Fruit fly (Drosophila melanogaster): ENCODE data around the gene Socs16D.
A peak's percentile ranks its signal among the peaks of the same experiment; 100 is the strongest.

Socs16D gene

dm6 chrX:17821466-17821865, 5.9 kb downstream of the Socs16D start (continued):
- TF ChIP-seq Nf-YB (GFP tag; optimal IDR thresholded peaks at IDR 0.05) (peak; percentile 66), insv (GFP tag; optimal IDR thresholded peaks at IDR 0.05) (peak in 1 of 2 experiments; percentile 34), CG31441 (GFP tag; IDR thresholded peaks at IDR 0.05) (peak; percentile 34; the same call in 1 of the 2 replicates), abd-A (tag; optimal IDR thresholded peaks at IDR 0.05) (peak; percentile 28), HmgZ (tag; optimal IDR thresholded peaks at IDR 0.05) (peak; percentile 16), klu (GFP tag; IDR thresholded peaks at IDR 0.05) (peak; percentile 38; the same call in 1 of the 2 replicates)

dm6 chrX:17820252-17820651, 7.1 kb downstream of the Socs16D start:
- TF ChIP-seq CG5245 (GFP tag; optimal IDR thresholded peaks at IDR 0.05) (peak; percentile 27), CG5180 (GFP tag; optimal IDR thresholded peaks at IDR 0.05) (no peak), Tbp (GFP tag; optimal IDR thresholded peaks at IDR 0.05) (no peak), Chrac-16 (GFP tag; optimal IDR thresholded peaks at IDR 0.05) (peak; percentile 27), insv (GFP tag; optimal IDR thresholded peaks at IDR 0.05) (peak in 1 of 2 experiments; percentile 59), Hr3 (GFP tag; optimal IDR thresholded peaks at IDR 0.05) (peak; percentile 19), Hand (GFP tag; optimal IDR thresholded peaks at IDR 0.05) (no peak), CG30403 (GFP tag; optimal IDR thresholded peaks at IDR 0.05) (peak; percentile 42), CG8359 (GFP tag; optimal IDR thresholded peaks at IDR 0.05; ENCODE audit: borderline replicate concordance) (no peak), CG17912 (GFP tag; optimal IDR thresholded peaks at IDR 0.05) (peak; percentile 21), CG7963 (GFP tag; IDR thresholded peaks at IDR 0.05; ENCODE audit: partially characterized antibody) (no peak), Trl (optimal IDR thresholded peaks at IDR 0.05) (no peak), Trl (GFP tag; optimal IDR thresholded peaks at IDR 0.05) (no peak), bigmax (GFP tag; optimal IDR thresholded peaks at IDR 0.05) (no peak), lbe (GFP tag; optimal IDR thresholded peaks at IDR 0.05) (no peak), CG11456 (GFP tag; IDR thresholded peaks at IDR 0.05) (peak; percentile 80; the same call in 2 of the 3 replicates), CG15514 (GFP tag; optimal IDR thresholded peaks at IDR 0.05) (peak; percentile 11), CG12155 (GFP tag; optimal IDR thresholded peaks at IDR 0.05) (no peak), danr (GFP tag; IDR thresholded peaks at IDR 0.05) (no peak), CG3065 (GFP tag; optimal IDR thresholded peaks at IDR 0.05) (no peak), MBD-R2 (GFP tag; IDR thresholded peaks at IDR 0.05) (peak; percentile 19; the same call in 1 of the 2 replicates), CG17359 (tag; optimal IDR thresholded peaks at IDR 0.05) (peak; percentile 24), CG15601 (tag; optimal IDR thresholded peaks at IDR 0.05) (peak; percentile 49), CG7839 (tag; optimal IDR thresholded peaks at IDR 0.05) (peak; percentile 47), D19A (tag; optimal IDR thresholded peaks at IDR 0.05) (no peak), CG33213 (GFP tag; optimal IDR thresholded peaks at IDR 0.05) (peak; percentile 10), salm (tag; optimal IDR thresholded peaks at IDR 0.05) (no peak), her (GFP tag; optimal IDR thresholded peaks at IDR 0.05) (no peak), mam (GFP tag; optimal IDR thresholded peaks at IDR 0.05) (peak; percentile 16), CG10654 (GFP tag; optimal IDR thresholded peaks at IDR 0.05) (no peak), CG4424 (GFP tag; optimal IDR thresholded peaks at IDR 0.05) (no peak), CG14710 (tag; optimal IDR thresholded peaks at IDR 0.05) (peak; percentile 4), CG8290 (GFP tag; optimal IDR thresholded peaks at IDR 0.05) (peak; percentile 2), CG8290 (tag; optimal IDR thresholded peaks at IDR 0.05) (peak in 1 of 2 experiments; percentile 79), bcd (GFP tag; optimal IDR thresholded peaks at IDR 0.05) (peak; percentile 14), gce (GFP tag; IDR thresholded peaks at IDR 0.05) (no peak), gcm2 (GFP tag; optimal IDR thresholded peaks at IDR 0.05) (no peak), CG14860 (GFP tag; IDR thresholded peaks at IDR 0.05; ENCODE audit: partially characterized antibody) (no peak), ttk (GFP tag; IDR thresholded peaks at IDR 0.05) (no peak), zfh1 (GFP tag; IDR thresholded peaks at IDR 0.05) (no peak), CG14965 (GFP tag; optimal IDR thresholded peaks at IDR 0.05; ENCODE audit: borderline replicate concordance) (no peak), H2.0 (GFP tag; IDR thresholded peaks at IDR 0.05) (0 out of 2 replicates have a peak, but pooled peaks have one; percentile 21), CG4820 (GFP tag; optimal IDR thresholded peaks at IDR 0.05) (peak; percentile 22), Ets65A (GFP tag) (peak; percentile 95), ssp (GFP tag; IDR thresholded peaks at IDR 0.05) (no peak)
